Worm (Caenorhabditis elegans): Measurements from ENCODE around the gene cnc-3.

DNA sequence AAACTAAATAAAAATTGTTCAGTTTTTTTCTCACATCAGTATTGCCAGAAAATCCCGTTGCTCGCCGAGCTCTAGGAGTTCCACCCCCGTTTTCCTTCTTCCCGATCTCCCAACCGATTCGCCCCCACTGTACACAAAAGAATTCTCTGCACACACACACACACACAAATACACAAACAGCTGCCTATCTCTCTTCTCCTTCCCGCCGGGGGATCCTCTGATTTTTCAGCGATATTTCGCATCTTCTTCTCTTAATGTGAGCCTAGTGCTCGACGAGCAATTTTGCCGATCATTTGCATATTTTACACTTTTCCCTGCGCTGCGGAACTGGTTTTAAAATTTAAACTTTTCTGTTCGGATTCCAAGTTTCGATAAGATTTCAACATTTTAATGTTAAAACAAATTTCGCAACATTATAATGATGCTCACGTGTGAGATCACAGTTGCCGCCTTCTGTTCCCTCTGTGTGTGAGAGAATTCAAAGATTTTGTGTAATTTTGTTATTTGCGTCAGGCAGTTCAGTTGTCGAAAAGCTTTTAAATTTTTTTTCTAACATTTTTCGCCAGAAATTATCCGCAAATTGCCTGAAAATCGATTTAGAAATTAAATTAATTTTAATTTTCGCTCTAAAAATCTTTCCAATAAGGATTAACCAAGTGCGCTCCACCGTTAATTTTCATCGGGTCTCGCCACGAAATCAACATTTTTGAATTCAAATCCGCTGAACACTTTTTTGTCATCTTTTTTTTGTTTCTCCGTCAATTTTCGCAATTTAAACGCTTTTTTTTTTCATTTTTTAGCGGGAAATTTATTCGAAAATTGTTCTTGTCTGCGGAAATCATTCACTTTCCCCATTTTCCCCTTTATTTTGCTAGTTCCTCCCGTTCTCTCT is 23.5 kb downstream of the cnc-3 start:
- TF ChIP-seq pha-4 (tag; optimal IDR thresholded peaks at IDR 0.05) (no peak), ztf-22 (GFP tag; optimal IDR thresholded peaks at IDR 0.05) (no peak), tbx-9 (tag; optimal IDR thresholded peaks at IDR 0.05; ENCODE audit: borderline replicate concordance) (no peak), lir-1 (GFP tag; conservative IDR thresholded peaks at IDR 0.05) (no peak), somi-1 (GFP tag; optimal IDR thresholded peaks at IDR 0.05) (no peak), ets-4 (GFP tag; optimal IDR thresholded peaks at IDR 0.05) (no peak), bed-2 (GFP tag; IDR thresholded peaks at IDR 0.05) (no peak), madf-3 (GFP tag; IDR thresholded peaks at IDR 0.05) (no peak), ceh-79 (tag; optimal IDR thresholded peaks at IDR 0.05) (no peak), ztf-6 (GFP tag; IDR thresholded peaks at IDR 0.05) (no peak), ama-1 (optimal IDR thresholded peaks at IDR 0.05) (no peak), ama-1 (GFP tag; optimal IDR thresholded peaks at IDR 0.05) (no peak)
